Fruit fly (Drosophila melanogaster) S2 (cell line): ENCODE measurements around the gene prd1.

ENCODE experiments used
- CG8478 ChIP-seq: fragments of >200 bp; optimal IDR thresholded peaks from 2 replicates; lab custom pipeline; 2018
- CTCF ChIP-seq, 2 experiments: fragments of >200 bp; optimal IDR thresholded peaks; 2 replicates each; lab custom pipeline; 2018

DNA sequence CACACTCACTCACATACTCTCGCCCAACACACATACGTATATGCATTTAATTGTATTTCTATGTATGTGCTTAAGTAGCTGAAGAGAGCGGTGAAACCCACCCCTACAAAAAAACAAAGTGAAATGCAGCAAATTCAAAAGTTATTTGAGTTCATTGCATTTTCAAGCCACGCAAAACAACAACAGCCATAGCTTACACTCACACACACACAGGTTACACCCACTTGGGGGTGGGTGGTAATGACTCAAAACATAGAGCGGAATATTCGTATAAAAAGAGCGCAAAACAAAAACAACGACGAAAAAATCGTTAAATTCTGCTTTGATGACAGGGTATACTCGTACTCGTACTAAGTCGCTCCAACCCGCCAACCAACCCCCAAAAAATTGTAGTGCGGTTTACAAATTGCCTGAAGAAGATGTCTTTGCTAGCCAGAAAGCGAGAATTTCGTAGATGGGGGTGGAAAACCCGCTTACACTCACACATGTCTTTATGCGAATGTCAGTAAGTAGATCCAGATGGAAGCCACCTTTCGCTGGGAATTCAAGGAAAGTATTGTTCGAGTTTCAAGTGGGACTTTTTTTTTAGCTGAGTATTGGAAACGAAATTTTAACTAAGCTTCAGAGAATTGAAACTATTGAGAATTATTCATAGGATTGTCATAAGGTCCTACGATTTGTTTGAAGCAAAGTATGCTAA, 10.6 kb downstream of the prd1 start:
- TF ChIP-seq CG8478 (lab: Kevin White, UChicago), result no peak
- no peak for TF ChIP-seq CTCF (optimal IDR thresholded peaks at IDR 0.05; lab: Kevin White, UChicago)
